Fruit fly (Drosophila melanogaster) whole organism, embryonic: Measurements from ENCODE around the gene Nf-YA.

Experiments
- Adf1 ChIP-seq: fragments of 200-800 bp; sonication (Bioruptor generic); IDR thresholded peaks from 2 replicates; pipeline ENCODE4 v1.3.6; 2022; ENCODE audit warnings: missing biosample characterization, missing genetic modification characterization
- B-H1 ChIP-seq: fragments of 200-800 bp; sonication (Bioruptor generic); IDR thresholded peaks from 3 replicates; pipeline ENCODE4 v1.3.6; 2022; ENCODE audit warnings: missing biosample characterization, missing genetic modification characterization
- CG11247 ChIP-seq: fragments of 200-800 bp; sonication (Bioruptor generic); IDR thresholded peaks from 2 replicates; pipeline ENCODE4 v1.3.6; 2022; ENCODE audit warnings: missing biosample characterization, missing genetic modification characterization
- CG11398 ChIP-seq: fragments of 200-800 bp; sonication (Bioruptor generic); optimal IDR thresholded peaks from 2 replicates; lab custom pipeline; 2016; ENCODE audit warnings: missing biosample characterization, missing genetic modification characterization
- CG11456 ChIP-seq: fragments of 200-800 bp; sonication (Bioruptor generic); IDR thresholded peaks from 3 replicates; pipeline ENCODE4 v1.3.6; 2022; ENCODE audit warnings: missing biosample characterization, missing genetic modification characterization
- CG12104 ChIP-seq: fragments of 200-800 bp; sonication (Bioruptor generic); optimal IDR thresholded peaks from 3 replicates; lab custom pipeline; 2016; ENCODE audit warnings: missing biosample characterization, missing genetic modification characterization
- CG14441 ChIP-seq: fragments of 200-800 bp; sonication (Bioruptor generic); IDR thresholded peaks from 2 replicates; pipeline ENCODE4 v1.3.6; 2022; ENCODE audit warnings: missing biosample characterization, missing genetic modification characterization
- CG16815 ChIP-seq: fragments of 200-800 bp; sonication (Bioruptor generic); optimal IDR thresholded peaks from 3 replicates; lab custom pipeline; 2017; ENCODE audit warnings: missing biosample characterization, mild to moderate bottlenecking, missing genetic modification characterization
- CG17328 ChIP-seq: fragments of 200-800 bp; sonication (Bioruptor generic); IDR thresholded peaks from 2 replicates; pipeline ENCODE4 v1.3.6; 2022; ENCODE audit warnings: missing biosample characterization, missing genetic modification characterization
- CG18599 ChIP-seq: fragments of 200-800 bp; sonication (Bioruptor generic); optimal IDR thresholded peaks from 3 replicates; lab custom pipeline; 2017; ENCODE audit warnings: missing biosample characterization, missing genetic modification characterization, mild to moderate bottlenecking, moderate library complexity, missing genetic modification reagents
- CG2129 ChIP-seq: fragments of 200-800 bp; sonication (Bioruptor generic); IDR thresholded peaks from 2 replicates; pipeline ENCODE4 v1.3.6; 2022; ENCODE audit warnings: missing biosample characterization, missing genetic modification characterization; ENCODE audit not compliant: partially characterized antibody
- CG2202 ChIP-seq: fragments of 200-800 bp; sonication (Bioruptor generic); optimal IDR thresholded peaks from 2 replicates; lab custom pipeline; 2018; ENCODE audit warnings: missing biosample characterization, mild to moderate bottlenecking, missing genetic modification characterization
- CG34224 ChIP-seq: fragments of 200-800 bp; sonication (Bioruptor generic); IDR thresholded peaks from 3 replicates; pipeline ENCODE4 v1.3.6; 2022; ENCODE audit warnings: missing biosample characterization, missing genetic modification characterization; ENCODE audit not compliant: partially characterized antibody
- CG34422 ChIP-seq: fragments of 200-800 bp; sonication (Bioruptor generic); IDR thresholded peaks from 3 replicates; pipeline ENCODE4 v1.3.6; 2022; ENCODE audit warnings: missing biosample characterization, missing genetic modification characterization
- CG4854 ChIP-seq: fragments of 200-800 bp; sonication (Bioruptor generic); optimal IDR thresholded peaks from 2 replicates; lab custom pipeline; 2016; ENCODE audit warnings: missing biosample characterization, missing genetic modification characterization, inconsistent platforms
- CG6689 ChIP-seq: fragments of 200-800 bp; sonication (Bioruptor generic); IDR thresholded peaks from 2 replicates; pipeline ENCODE4 v1.3.6; 2022; ENCODE audit warnings: missing biosample characterization, missing genetic modification characterization
- CG7372 ChIP-seq: fragments of 200-800 bp; sonication (Bioruptor generic); IDR thresholded peaks from 2 replicates; pipeline ENCODE4 v1.3.6; 2022; ENCODE audit warnings: missing biosample characterization, missing genetic modification characterization
- CG9876 ChIP-seq: fragments of 200-800 bp; sonication (Bioruptor generic); optimal IDR thresholded peaks from 2 replicates; lab custom pipeline; 2016; ENCODE audit warnings: missing biosample characterization, missing genetic modification characterization
- Dp ChIP-seq: fragments of 200-800 bp; sonication (Bioruptor generic); optimal IDR thresholded peaks from 2 replicates; lab custom pipeline; 2018; ENCODE audit warnings: missing biosample characterization, mild to moderate bottlenecking, missing genetic modification characterization, moderate library complexity
- Drgx ChIP-seq: fragments of 200-800 bp; sonication (Bioruptor generic); IDR thresholded peaks from 2 replicates; pipeline ENCODE4 v1.3.6; 2022; ENCODE audit warnings: missing biosample characterization, missing genetic modification characterization
- HmgZ ChIP-seq: fragments of 200-800 bp; sonication (Bioruptor generic); optimal IDR thresholded peaks from 2 replicates; lab custom pipeline; 2018; ENCODE audit warnings: missing biosample characterization, mild to moderate bottlenecking, missing genetic modification characterization
- Hmr ChIP-seq: fragments of 200-800 bp; sonication (Bioruptor generic); optimal IDR thresholded peaks from 3 replicates; lab custom pipeline; 2017; ENCODE audit warnings: mild to moderate bottlenecking, missing biosample characterization, missing genetic modification reagents, missing genetic modification characterization
- Lhr ChIP-seq: fragments of 200-800 bp; sonication (Bioruptor generic); optimal IDR thresholded peaks from 3 replicates; lab custom pipeline; 2017; ENCODE audit warnings: mild to moderate bottlenecking, missing biosample characterization, missing genetic modification reagents, missing genetic modification characterization
- MESR4 ChIP-seq: fragments of 200-800 bp; sonication (Bioruptor generic); optimal IDR thresholded peaks from 2 replicates; lab custom pipeline; 2018; ENCODE audit warnings: missing biosample characterization, mild to moderate bottlenecking, missing genetic modification characterization, moderate library complexity
- Mrtf ChIP-seq: fragments of 200-800 bp; sonication (Bioruptor generic); IDR thresholded peaks from 3 replicates; pipeline ENCODE4 v1.3.6; 2022; ENCODE audit warnings: missing biosample characterization, missing genetic modification characterization
- Myb ChIP-seq: fragments of 200-800 bp; sonication (Bioruptor generic); optimal IDR thresholded peaks from 2 replicates; lab custom pipeline; 2016; ENCODE audit warnings: missing biosample characterization, missing genetic modification characterization
- NFAT ChIP-seq: fragments of 200-800 bp; sonication (Bioruptor generic); IDR thresholded peaks from 2 replicates; pipeline ENCODE4 v1.3.6; 2022; ENCODE audit warnings: missing biosample characterization, missing genetic modification characterization
- Optix ChIP-seq: fragments of 200-800 bp; sonication (Bioruptor generic); IDR thresholded peaks from 3 replicates; pipeline ENCODE4 v1.3.6; 2022; ENCODE audit warnings: missing biosample characterization, missing genetic modification characterization
- Ravus ChIP-seq: fragments of 200-800 bp; sonication (Bioruptor generic); IDR thresholded peaks from 2 replicates; pipeline ENCODE4 v1.3.6; 2022; ENCODE audit warnings: missing biosample characterization, missing genetic modification characterization
- Rx ChIP-seq: fragments of 200-800 bp; sonication (Bioruptor generic); IDR thresholded peaks from 2 replicates; pipeline ENCODE4 v1.3.6; 2022; ENCODE audit warnings: missing biosample characterization, missing genetic modification characterization
- Six4 ChIP-seq: fragments of 200-800 bp; sonication (Bioruptor generic); optimal IDR thresholded peaks from 2 replicates; lab custom pipeline; 2016; ENCODE audit warnings: missing biosample characterization, missing genetic modification characterization
- Sox102F ChIP-seq: fragments of 200-800 bp; sonication (Bioruptor generic); optimal IDR thresholded peaks from 2 replicates; lab custom pipeline; 2018; ENCODE audit warnings: missing biosample characterization, mild to moderate bottlenecking, missing genetic modification characterization, moderate library complexity
- aop ChIP-seq: fragments of 200-800 bp; sonication (Bioruptor generic); IDR thresholded peaks from 2 replicates; pipeline ENCODE4 v1.3.6; 2022; ENCODE audit warnings: missing biosample characterization, missing genetic modification characterization
- ap ChIP-seq: fragments of 200-800 bp; sonication (Bioruptor generic); IDR thresholded peaks from 2 replicates; pipeline ENCODE4 v1.3.6; 2022; ENCODE audit warnings: missing biosample characterization, missing genetic modification characterization
- ase ChIP-seq: fragments of 200-800 bp; sonication (Bioruptor generic); IDR thresholded peaks from 3 replicates; pipeline ENCODE4 v1.3.6; 2022; ENCODE audit warnings: missing biosample characterization, missing genetic modification characterization
- bab2 ChIP-seq: fragments of 200-800 bp; sonication (Bioruptor generic); optimal IDR thresholded peaks from 2 replicates; lab custom pipeline; 2016; ENCODE audit warnings: missing biosample characterization, missing genetic modification characterization
- bowl ChIP-seq: fragments of 200-800 bp; sonication (Bioruptor generic); IDR thresholded peaks from 2 replicates; pipeline ENCODE4 v1.3.6; 2022; ENCODE audit warnings: missing biosample characterization, missing genetic modification characterization
- dm ChIP-seq: fragments of 200-800 bp; sonication (Bioruptor generic); optimal IDR thresholded peaks from 3 replicates; lab custom pipeline; 2016; ENCODE audit warnings: missing biosample characterization, missing genetic modification characterization
- ems ChIP-seq: fragments of 200-800 bp; sonication (Bioruptor generic); optimal IDR thresholded peaks from 3 replicates; lab custom pipeline; 2016; ENCODE audit warnings: missing biosample characterization, missing genetic modification characterization
- eve ChIP-seq, 2 experiments: fragments of >200 bp; optimal IDR thresholded peaks; 2 replicates each; lab custom pipeline; 2017; ENCODE audit warnings: missing biosample characterization in 2 of 2, missing genetic modification characterization in 2 of 2
- kay ChIP-seq: fragments of 200-800 bp; sonication (Bioruptor generic); optimal IDR thresholded peaks from 2 replicates; lab custom pipeline; 2016; ENCODE audit warnings: missing biosample characterization, missing genetic modification characterization
- lab ChIP-seq: fragments of 200-800 bp; sonication (Bioruptor generic); optimal IDR thresholded peaks from 3 replicates; lab custom pipeline; 2017; ENCODE audit warnings: missing biosample characterization, missing genetic modification characterization, mild to moderate bottlenecking, moderate library complexity, missing genetic modification reagents
- prd ChIP-seq, 3 experiments: fragments of >200 bp in 2 of 3; fragments of 200-800 bp in 1 of 3; sonication (Bioruptor generic) in 1 of 3; optimal IDR thresholded peaks in 2 of 3; IDR thresholded peaks in 1 of 3; 2 replicates in 2 of 3; 3 replicates in 1 of 3; pipeline versions ENCODE4 v1.3.6 to Lab custom; 2017 to 2022; ENCODE audit warnings: missing biosample characterization in 1 of 3, missing genetic modification characterization in 1 of 3
- salm ChIP-seq: fragments of 200-800 bp; sonication (Bioruptor generic); optimal IDR thresholded peaks from 2 replicates; lab custom pipeline; 2018; ENCODE audit warnings: missing biosample characterization, mild to moderate bottlenecking, missing genetic modification characterization
- slbo ChIP-seq: fragments of 200-800 bp; sonication (Bioruptor generic); IDR thresholded peaks from 2 replicates; pipeline ENCODE4 v1.3.6; 2022; ENCODE audit warnings: missing biosample characterization, missing genetic modification characterization
- sob ChIP-seq: fragments of 200-800 bp; sonication (Bioruptor generic); IDR thresholded peaks from 2 replicates; pipeline ENCODE4 v1.3.6; 2022; ENCODE audit warnings: missing biosample characterization, missing genetic modification characterization
- stwl ChIP-seq: fragments of 200-800 bp; sonication (Bioruptor generic); optimal IDR thresholded peaks from 3 replicates; lab custom pipeline; 2018; ENCODE audit warnings: missing biosample characterization, mild to moderate bottlenecking, missing genetic modification characterization, moderate library complexity
- tio ChIP-seq: fragments of 200-800 bp; sonication (Bioruptor generic); optimal IDR thresholded peaks from 2 replicates; lab custom pipeline; 2017; ENCODE audit warnings: missing biosample characterization, missing genetic modification characterization, inconsistent platforms
- tna ChIP-seq: fragments of 200-800 bp; sonication (Bioruptor generic); IDR thresholded peaks from 2 replicates; pipeline ENCODE4 v1.3.6; 2022; ENCODE audit warnings: missing biosample characterization, missing genetic modification characterization; ENCODE audit not compliant: partially characterized antibody
- twi ChIP-seq: fragments of 200-800 bp; optimal IDR thresholded peaks from 2 replicates; lab custom pipeline; 2019; ENCODE audit warnings: missing biosample characterization, mild to moderate bottlenecking, missing genetic modification characterization, moderate library complexity
- wor ChIP-seq: fragments of 200-800 bp; sonication (Bioruptor generic); IDR thresholded peaks from 2 replicates; pipeline ENCODE4 v1.3.6; 2022; ENCODE audit warnings: missing biosample characterization, missing genetic modification characterization

Gene Nf-YA

dm6 chr3L:9420054-9420818 is 21.8 kb downstream of the Nf-YA start (continued):
- TF ChIP-seq ems (GFP tag; lab: Kevin White, UChicago) (no peak), sob (0 out of 2 replicates have a peak, but pooled peaks have one; percentile 7), eve (GFP tag; optimal IDR thresholded peaks at IDR 0.05; lab: Kevin White, UChicago) (peak in 1 of 2 experiments; percentile 74), stwl (tag; lab: Kevin White, UChicago) (no peak), Mrtf (GFP tag; lab: Robert Waterston, UW) (peak; percentile 57; the same call in 1 of the 3 replicates), CG16815 (GFP tag; lab: Kevin White, UChicago) (no peak), CG4854 (GFP tag; lab: Kevin White, UChicago) (no peak), ap (GFP tag; lab: Robert Waterston, UW) (peak; percentile 62), prd (optimal IDR thresholded peaks at IDR 0.05; lab: Kevin White, UChicago) (no peak), prd (GFP tag; IDR thresholded peaks at IDR 0.05; lab: Robert Waterston, UW) (peak; percentile 56; the same call in 2 of the 3 replicates), wor (GFP tag; lab: Robert Waterston, UW) (peak; percentile 38; the same call in 1 of the 2 replicates), kay (no peak), Hmr (GFP tag; lab: Kevin White, UChicago) (peak; percentile 9), Adf1 (no peak), CG11247 (GFP tag; lab: Robert Waterston, UW) (0 out of 2 replicates have a peak, but pooled peaks have one; percentile 19), NFAT (no peak), dm (no peak), CG34224 (GFP tag; lab: Robert Waterston, UW) (no peak), CG34422 (GFP tag; lab: Robert Waterston, UW) (peak; percentile 27; the same call in 1 of the 3 replicates), lab (GFP tag; lab: Kevin White, UChicago) (peak; percentile 68), CG9876 (no peak), salm (tag; lab: Kevin White, UChicago) (peak; percentile 23), Six4 (GFP tag; lab: Kevin White, UChicago) (no peak), bowl (no peak), Optix (no peak), HmgZ (tag; lab: Kevin White, UChicago) (no peak), aop (GFP tag; lab: Robert Waterston, UW) (no peak), tna (GFP tag; lab: Robert Waterston, UW) (no peak), CG11456 (GFP tag; lab: Robert Waterston, UW) (0 out of 3 replicates have a peak, but pooled peaks have one; percentile 24), CG12104 (GFP tag; lab: Kevin White, UChicago) (no peak), Ravus (GFP tag; lab: Robert Waterston, UW) (no peak), Dp (GFP tag; lab: Kevin White, UChicago) (no peak), Rx (peak; percentile 34; the same call in 1 of the 2 replicates), tio (no peak), CG2202 (tag; lab: Kevin White, UChicago) (no peak), B-H1 (GFP tag; lab: Robert Waterston, UW) (no peak), CG11398 (peak; percentile 2), CG2129 (GFP tag; lab: Robert Waterston, UW) (no peak), twi (no peak), Lhr (no peak)

dm6 chr3L:9419328-9419727 is 22.7 kb downstream of the Nf-YA start:
- no peak for TF ChIP-seq CG18599 (GFP tag; lab: Kevin White, UChicago)
- peak; percentile 25 for TF ChIP-seq Sox102F (GFP tag; lab: Kevin White, UChicago)
- TF ChIP-seq CG14441 (GFP tag; lab: Robert Waterston, UW): peak; percentile 40
- peak; percentile 83 for TF ChIP-seq Drgx (GFP tag; lab: Robert Waterston, UW)
- no peak for TF ChIP-seq CG7372 (GFP tag; lab: Robert Waterston, UW)
- TF ChIP-seq CG11456 (GFP tag; lab: Robert Waterston, UW): no peak
- TF ChIP-seq CG6689 (GFP tag; lab: Robert Waterston, UW): no peak
- TF ChIP-seq bab2 (GFP tag; lab: Kevin White, UChicago): no peak
- no peak for TF ChIP-seq MESR4 (GFP tag; lab: Kevin White, UChicago)
- TF ChIP-seq Optix: 0 out of 3 replicates have a peak, but pooled peaks have one; percentile 33
- TF ChIP-seq ase (GFP tag; lab: Robert Waterston, UW): 0 out of 3 replicates have a peak, but pooled peaks have one; percentile 10
- TF ChIP-seq Myb (GFP tag; lab: Kevin White, UChicago): no peak
- TF ChIP-seq CG17328: 0 out of 2 replicates have a peak, but pooled peaks have one; percentile 33
- no peak for TF ChIP-seq slbo
